Fruit fly (Drosophila melanogaster): ENCODE results near the gene nSMase.

dm6 chr3L:3250922-3251658, 32.1 kb downstream of the nSMase start:
- TF ChIP-seq CG8478 (optimal IDR thresholded peaks at IDR 0.05) (no peak), CTCF (optimal IDR thresholded peaks at IDR 0.05) (no peak)

All from S2 (cell line).